Fruit fly (Drosophila melanogaster) whole organism, adult: ENCODE data around the gene RabX6.

ENCODE experiments used
- CG11617 ChIP-seq: fragments of 200-800 bp; sonication (Bioruptor generic); optimal IDR thresholded peaks from 2 replicates; lab custom pipeline; 2017; ENCODE audit warnings: mild to moderate bottlenecking, missing biosample characterization, missing genetic modification reagents, missing genetic modification characterization
- CG12768 ChIP-seq: fragments of 200-800 bp; sonication (Bioruptor generic); optimal IDR thresholded peaks from 2 replicates; lab custom pipeline; 2017; ENCODE audit warnings: missing biosample characterization, missing genetic modification characterization, mild to moderate bottlenecking, moderate library complexity, missing genetic modification reagents
- CG14711 ChIP-seq: fragments of 200-800 bp; sonication (Bioruptor generic); optimal IDR thresholded peaks from 2 replicates; lab custom pipeline; 2018; ENCODE audit warnings: missing biosample characterization, mild to moderate bottlenecking, missing genetic modification characterization, moderate library complexity
- CG1620 ChIP-seq: fragments of 200-800 bp; sonication (Bioruptor generic); optimal IDR thresholded peaks from 2 replicates; lab custom pipeline; 2016; ENCODE audit warnings: missing biosample characterization, missing genetic modification characterization
- CG33017 ChIP-seq: fragments of 200-800 bp; sonication (Bioruptor generic); optimal IDR thresholded peaks from 2 replicates; lab custom pipeline; 2018; ENCODE audit warnings: missing biosample characterization, mild to moderate bottlenecking, missing genetic modification characterization, moderate library complexity
- CG5204 ChIP-seq: fragments of 200-800 bp; sonication (Bioruptor generic); optimal IDR thresholded peaks from 2 replicates; lab custom pipeline; 2016; ENCODE audit warnings: missing biosample characterization, missing genetic modification characterization
- CG7045 ChIP-seq: fragments of 200-800 bp; sonication (Bioruptor generic); optimal IDR thresholded peaks from 2 replicates; lab custom pipeline; 2017; ENCODE audit warnings: missing biosample characterization, mild to moderate bottlenecking, missing genetic modification characterization
- CG7101 ChIP-seq: fragments of 200-800 bp; sonication (Bioruptor generic); optimal IDR thresholded peaks from 2 replicates; lab custom pipeline; 2018; ENCODE audit warnings: missing biosample characterization, mild to moderate bottlenecking, missing genetic modification characterization, moderate library complexity
- Clk ChIP-seq: fragments of 200-800 bp; sonication (Bioruptor generic); optimal IDR thresholded peaks from 2 replicates; lab custom pipeline; 2017; ENCODE audit warnings: missing biosample characterization, missing genetic modification characterization
- Crg-1 ChIP-seq: fragments of 200-800 bp; sonication (Bioruptor generic); optimal IDR thresholded peaks from 2 replicates; lab custom pipeline; 2016; ENCODE audit warnings: missing biosample characterization, missing genetic modification characterization
- Hr96 ChIP-seq: fragments of 200-800 bp; sonication (Bioruptor generic); optimal IDR thresholded peaks from 2 replicates; lab custom pipeline; 2016; ENCODE audit warnings: missing biosample characterization, missing genetic modification characterization
- Mnt ChIP-seq: fragments of 200-800 bp; sonication (Bioruptor generic); optimal IDR thresholded peaks from 2 replicates; lab custom pipeline; 2016; ENCODE audit warnings: missing biosample characterization, mild to moderate bottlenecking, missing genetic modification characterization
- bab1 ChIP-seq: fragments of 200-800 bp; sonication (Bioruptor generic); optimal IDR thresholded peaks from 3 replicates; lab custom pipeline; 2019; ENCODE audit warnings: missing biosample characterization, mild to moderate bottlenecking, missing genetic modification characterization, moderate library complexity
- cic ChIP-seq: fragments of 200-800 bp; sonication (Bioruptor generic); optimal IDR thresholded peaks from 2 replicates; lab custom pipeline; 2017; ENCODE audit warnings: missing biosample characterization, mild to moderate bottlenecking, missing genetic modification characterization, moderate library complexity
- cnc ChIP-seq, 2 experiments: fragments of >200 bp; optimal IDR thresholded peaks; 2 replicates each; lab custom pipeline; 2017
- kay ChIP-seq: fragments of 200-800 bp; sonication (Bioruptor generic); peaks from one replicate; lab custom pipeline; 2016; ENCODE audit warnings: missing biosample characterization, missing genetic modification characterization, borderline replicate concordance
- ovo ChIP-seq: fragments of 200-800 bp; sonication (Bioruptor generic); optimal IDR thresholded peaks from 2 replicates; lab custom pipeline; 2016; ENCODE audit warnings: missing biosample characterization, missing genetic modification characterization
- pad ChIP-seq: fragments of 200-800 bp; sonication (Bioruptor generic); optimal IDR thresholded peaks from 3 replicates; lab custom pipeline; 2017; ENCODE audit warnings: missing biosample characterization, missing genetic modification characterization, mild to moderate bottlenecking, moderate library complexity, missing genetic modification reagents
- tj ChIP-seq: fragments of 200-800 bp; sonication (Bioruptor generic); optimal IDR thresholded peaks from 3 replicates; lab custom pipeline; 2017; ENCODE audit warnings: missing biosample characterization, mild to moderate bottlenecking, missing genetic modification characterization, moderate library complexity
- toe ChIP-seq: fragments of 200-800 bp; sonication (Bioruptor generic); optimal IDR thresholded peaks from 2 replicates; lab custom pipeline; 2016; ENCODE audit warnings: missing biosample characterization, missing genetic modification characterization

The RabX6 gene

DNA sequence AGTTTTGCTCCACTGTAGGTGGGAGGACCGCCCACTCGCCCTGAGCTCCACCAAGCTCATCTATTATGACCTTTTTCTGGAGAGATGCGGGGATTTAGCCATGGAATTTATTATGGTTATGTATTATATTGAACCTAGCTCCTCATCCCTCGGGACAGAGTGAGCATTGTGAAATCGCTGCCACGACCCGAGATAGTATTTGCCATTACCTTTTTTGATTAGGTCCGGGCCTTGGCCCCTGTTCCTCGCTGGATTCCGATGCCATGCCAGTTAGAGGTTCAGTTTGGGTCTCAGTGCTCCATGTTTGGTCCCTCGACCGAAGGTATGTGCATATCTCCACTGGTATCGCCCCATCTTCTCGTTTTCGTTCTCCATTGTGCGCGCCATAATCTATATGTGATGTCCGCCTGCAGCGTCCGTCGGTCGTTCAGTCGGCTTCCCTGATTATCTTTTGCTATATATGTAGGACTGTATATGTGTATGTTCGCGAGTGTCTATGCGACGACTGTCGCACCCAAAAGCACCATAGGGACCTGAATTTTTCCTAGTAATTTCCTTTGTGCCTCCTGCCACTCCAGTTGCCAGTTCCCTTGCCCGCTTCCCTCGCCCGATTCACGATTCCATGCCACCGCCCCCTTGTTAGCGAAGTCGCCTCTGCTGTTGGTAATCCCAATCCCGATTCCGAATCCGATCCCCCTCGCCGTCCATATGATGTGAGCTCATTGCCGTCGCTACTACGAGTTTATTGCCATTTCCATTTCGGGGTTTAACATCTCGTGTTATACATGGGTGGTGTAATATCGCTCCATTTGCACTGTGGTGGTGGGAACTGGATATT, 11.7 kb downstream of the RabX6 start:
- TF ChIP-seq cnc (optimal IDR thresholded peaks at IDR 0.05; lab: Kevin White, UChicago) (no peak), bab1 (no peak), Hr96 (GFP tag; lab: Kevin White, UChicago) (no peak), cic (GFP tag; lab: Kevin White, UChicago) (no peak), CG14711 (tag; lab: Kevin White, UChicago) (no peak), Crg-1 (GFP tag; lab: Kevin White, UChicago) (no peak), CG12768 (GFP tag; lab: Kevin White, UChicago) (no peak), Mnt (GFP tag; lab: Kevin White, UChicago) (no peak), Clk (GFP tag; lab: Kevin White, UChicago) (no peak), tj (no peak), toe (no peak), kay (GFP tag; lab: Kevin White, UChicago) (no peak)

DNA sequence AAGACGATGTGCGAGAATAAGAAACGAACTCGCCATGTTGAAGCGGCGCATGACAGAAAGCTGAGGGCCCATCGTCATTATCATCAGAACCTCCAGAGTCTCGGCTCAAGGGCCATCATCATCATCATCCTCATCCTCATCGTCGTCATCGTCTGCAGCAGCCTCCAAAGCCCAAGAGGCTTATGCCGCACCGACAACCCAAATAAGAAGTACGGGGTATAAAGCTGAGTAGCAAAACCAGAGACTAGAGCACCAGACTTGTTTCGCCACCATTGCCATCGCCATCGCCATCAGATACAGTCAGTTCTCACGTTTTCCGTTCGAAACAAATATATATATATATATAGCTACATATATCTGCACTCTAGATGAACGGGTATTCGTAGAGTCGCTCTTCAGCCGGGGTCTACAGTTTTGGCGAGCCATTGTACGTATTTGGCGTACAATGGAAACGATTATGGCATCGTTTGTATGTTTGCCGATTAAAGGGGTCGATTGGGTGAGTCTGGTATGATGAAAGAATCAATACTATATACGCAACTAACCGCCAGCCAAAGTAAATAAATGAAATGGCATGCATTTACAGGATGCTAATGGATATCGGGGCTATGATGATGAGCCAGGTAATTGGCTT, 13.0 kb downstream of the RabX6 start:
- no peak for TF ChIP-seq CG7045 (GFP tag; lab: Kevin White, UChicago)
- no peak for TF ChIP-seq cnc (optimal IDR thresholded peaks at IDR 0.05; lab: Kevin White, UChicago)
- no peak for TF ChIP-seq Clk (GFP tag; lab: Kevin White, UChicago)
- no peak for TF ChIP-seq CG33017

DNA sequence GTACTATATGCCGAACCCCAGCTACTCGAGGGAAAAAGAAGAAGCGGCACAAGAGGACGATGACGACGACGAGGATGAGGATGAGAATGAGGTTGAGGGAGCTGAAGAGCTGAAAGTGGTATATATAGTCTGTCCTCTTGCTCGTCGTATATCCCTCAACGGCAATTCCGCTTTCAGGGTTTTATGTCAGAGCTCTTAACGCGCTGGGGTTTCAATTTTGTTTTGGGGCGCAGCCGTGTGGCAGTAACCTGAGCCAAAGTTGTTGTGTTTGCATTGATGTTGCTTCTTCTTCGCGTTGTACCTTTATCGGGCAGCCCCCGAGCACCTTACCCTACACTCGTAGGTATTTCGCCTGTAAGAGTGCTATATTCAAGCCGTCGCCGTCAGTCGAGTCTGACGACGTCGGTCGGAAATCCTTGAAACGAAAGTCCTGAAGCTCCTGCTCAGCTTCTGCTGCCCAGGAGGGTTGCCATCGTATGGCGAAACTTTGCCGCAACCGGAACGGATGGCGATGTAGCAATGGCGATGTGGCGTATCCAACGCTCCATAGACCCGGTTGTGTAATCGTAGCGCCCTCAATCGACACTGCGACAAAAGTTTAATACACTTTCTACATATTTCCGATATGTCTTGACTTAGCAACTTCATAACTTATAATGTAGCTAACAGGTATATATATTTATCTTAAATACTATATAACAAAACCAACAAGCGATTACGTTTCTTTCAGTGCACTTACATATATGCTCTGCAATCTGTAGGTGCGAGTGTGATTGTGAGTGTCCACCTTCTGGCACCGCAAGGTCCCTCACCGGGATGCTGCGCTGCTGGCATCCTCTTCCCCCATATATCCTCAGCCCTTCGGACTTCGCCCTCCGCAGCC, 14.6 kb downstream of the RabX6 start:
- no peak for TF ChIP-seq cic (GFP tag; lab: Kevin White, UChicago)
- TF ChIP-seq CG14711 (tag; lab: Kevin White, UChicago): no peak
- TF ChIP-seq CG7045 (GFP tag; lab: Kevin White, UChicago): no peak
- no peak for TF ChIP-seq tj
- no peak for TF ChIP-seq CG1620 (GFP tag; lab: Kevin White, UChicago)

DNA sequence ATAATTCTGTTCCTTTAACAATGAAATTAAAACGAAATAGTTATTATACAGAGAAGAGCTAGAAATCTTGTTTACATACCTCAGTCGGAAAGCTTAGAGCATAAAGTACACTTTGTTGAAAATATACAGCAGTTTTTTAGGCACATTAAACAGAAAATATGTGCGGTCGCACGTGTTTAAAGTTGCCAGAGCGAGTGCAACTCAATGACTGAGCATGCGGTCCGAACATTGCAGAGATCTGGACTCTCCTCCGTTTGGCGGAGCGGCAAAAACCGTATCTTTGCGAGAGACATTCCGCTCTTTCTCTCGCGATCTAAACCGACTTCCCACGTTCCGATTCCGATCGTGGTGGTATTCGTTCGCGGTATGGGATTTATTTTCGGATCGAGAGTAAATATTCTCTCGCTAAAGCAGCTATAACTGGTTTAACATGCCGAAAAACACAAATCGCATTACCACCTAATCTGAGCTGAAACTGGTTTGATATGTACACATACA, 17.7 kb downstream of the RabX6 start, which contains the start of gene CG13895:
Gene CG13895 (minus strand): TSS at position 214 of the 498 bp plus-strand sequence.
- TF ChIP-seq CG5204 (GFP tag; lab: Kevin White, UChicago) (no peak), bab1 (peak; percentile 34), CG1620 (GFP tag; lab: Kevin White, UChicago) (no peak), tj (no peak), toe (no peak), kay (GFP tag; lab: Kevin White, UChicago) (no peak), CG11617 (GFP tag; lab: Kevin White, UChicago) (no peak), pad (GFP tag; lab: Kevin White, UChicago) (peak; percentile 37), CG14711 (tag; lab: Kevin White, UChicago) (no peak), Mnt (GFP tag; lab: Kevin White, UChicago) (peak; percentile 46), CG33017 (no peak), cnc (optimal IDR thresholded peaks at IDR 0.05; lab: Kevin White, UChicago) (no peak), CG7045 (GFP tag; lab: Kevin White, UChicago) (no peak), ovo (no peak), CG12768 (GFP tag; lab: Kevin White, UChicago) (no peak), CG7101 (tag; lab: Kevin White, UChicago) (no peak), Crg-1 (GFP tag; lab: Kevin White, UChicago) (no peak), Hr96 (GFP tag; lab: Kevin White, UChicago) (peak; percentile 4), cic (GFP tag; lab: Kevin White, UChicago) (no peak), Clk (GFP tag; lab: Kevin White, UChicago) (no peak)

DNA sequence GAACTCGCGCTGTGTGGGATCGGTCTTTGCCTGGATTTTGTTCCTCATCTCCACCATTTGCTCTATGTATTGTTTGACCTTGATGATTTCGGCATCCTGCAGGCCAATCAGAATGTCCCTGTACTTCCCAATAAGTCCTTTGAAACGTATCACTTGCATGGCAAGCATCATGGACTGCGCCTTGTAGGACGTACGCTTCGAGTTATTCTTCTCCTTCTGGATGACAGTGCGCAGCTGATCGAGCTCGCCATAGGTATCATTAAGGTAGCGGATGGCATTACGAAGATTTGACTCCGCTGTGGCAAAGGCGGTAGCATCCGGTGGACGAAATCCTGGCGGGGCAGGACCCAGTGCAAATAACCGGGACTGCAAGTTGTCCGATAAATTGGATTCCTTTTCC, 19.6 kb downstream of the RabX6 start:
- TF ChIP-seq Hr96 (GFP tag; lab: Kevin White, UChicago) (no peak), Crg-1 (GFP tag; lab: Kevin White, UChicago) (no peak), CG12768 (GFP tag; lab: Kevin White, UChicago) (no peak), bab1 (no peak), toe (no peak), CG11617 (GFP tag; lab: Kevin White, UChicago) (no peak), ovo (no peak), cnc (optimal IDR thresholded peaks at IDR 0.05; lab: Kevin White, UChicago) (no peak), CG5204 (GFP tag; lab: Kevin White, UChicago) (no peak), CG1620 (GFP tag; lab: Kevin White, UChicago) (no peak), Mnt (GFP tag; lab: Kevin White, UChicago) (no peak), Clk (GFP tag; lab: Kevin White, UChicago) (no peak), pad (GFP tag; lab: Kevin White, UChicago) (no peak), cic (GFP tag; lab: Kevin White, UChicago) (no peak), CG14711 (tag; lab: Kevin White, UChicago) (no peak), tj (no peak), CG7101 (tag; lab: Kevin White, UChicago) (no peak)
